Fruit fly (Drosophila melanogaster): Measurements from ENCODE around the gene CG5177.

dm6 chr2L:7433337-7433956, 28.4 kb downstream of the CG5177 start, which contains the start of gene CG5958:
- TF ChIP-seq foxo (GFP tag; optimal IDR thresholded peaks at IDR 0.05) = no peak
- no peak for TF ChIP-seq brk (GFP tag; optimal IDR thresholded peaks at IDR 0.05)
- TF ChIP-seq Dfd (GFP tag; optimal IDR thresholded peaks at IDR 0.05) = no peak
